Fruit fly (Drosophila melanogaster): ENCODE data around the gene Smg5.

Smg5 gene

dm6 chr2L:13928461-13928860 lies 24.0 kb upstream of the Smg5 start:
- TF ChIP-seq CG7045 (GFP tag; optimal IDR thresholded peaks at IDR 0.05) (no peak), Clk (GFP tag; optimal IDR thresholded peaks at IDR 0.05) (no peak), toe (GFP tag; optimal IDR thresholded peaks at IDR 0.05) (no peak), Crg-1 (GFP tag; optimal IDR thresholded peaks at IDR 0.05) (no peak), CG1620 (GFP tag; optimal IDR thresholded peaks at IDR 0.05) (no peak), Mnt (GFP tag; optimal IDR thresholded peaks at IDR 0.05) (no peak), CG14711 (tag; optimal IDR thresholded peaks at IDR 0.05) (no peak), CG7101 (tag; optimal IDR thresholded peaks at IDR 0.05) (no peak)

DNA sequence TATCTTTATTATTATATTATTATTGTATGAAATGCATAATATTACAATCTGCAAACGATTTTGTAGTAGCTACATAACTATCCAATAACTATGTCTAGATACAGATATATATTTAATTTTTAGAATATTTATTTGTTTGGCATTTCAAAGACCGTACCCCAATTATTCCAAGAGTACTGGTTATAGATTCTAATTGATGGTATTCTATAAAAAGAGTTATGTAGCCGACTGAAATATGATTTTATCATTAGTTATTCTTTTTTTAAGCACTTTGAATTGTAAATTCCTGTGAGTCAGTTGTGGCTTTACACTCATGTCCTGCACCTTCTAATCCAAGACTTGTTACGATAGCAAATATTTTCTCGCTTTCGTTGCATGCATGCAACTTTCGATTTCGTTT lies 21.2 kb upstream of the Smg5 start:
- no peak for TF ChIP-seq bab1 (GFP tag; optimal IDR thresholded peaks at IDR 0.05)
- TF ChIP-seq cic (GFP tag; optimal IDR thresholded peaks at IDR 0.05) = no peak
- no peak for TF ChIP-seq CG7101 (tag; optimal IDR thresholded peaks at IDR 0.05)
- TF ChIP-seq cnc (optimal IDR thresholded peaks at IDR 0.05) = no peak
- no peak for TF ChIP-seq CG1620 (GFP tag; optimal IDR thresholded peaks at IDR 0.05)
- TF ChIP-seq Clk (GFP tag; optimal IDR thresholded peaks at IDR 0.05) = no peak

- no peak for TF ChIP-seq CG11617 (GFP tag; optimal IDR thresholded peaks at IDR 0.05)
- TF ChIP-seq CG12768 (GFP tag; optimal IDR thresholded peaks at IDR 0.05) = no peak
- TF ChIP-seq CG5204 (GFP tag; optimal IDR thresholded peaks at IDR 0.05) = no peak
- no peak for TF ChIP-seq Mnt (GFP tag; optimal IDR thresholded peaks at IDR 0.05)
- no peak for TF ChIP-seq cic (GFP tag; optimal IDR thresholded peaks at IDR 0.05)
- TF ChIP-seq CG1620 (GFP tag; optimal IDR thresholded peaks at IDR 0.05) = no peak
- no peak for TF ChIP-seq cnc (optimal IDR thresholded peaks at IDR 0.05)
- TF ChIP-seq Hr96 (GFP tag; optimal IDR thresholded peaks at IDR 0.05) = no peak
- no peak for TF ChIP-seq Crg-1 (GFP tag; optimal IDR thresholded peaks at IDR 0.05)
- no peak for TF ChIP-seq tj (GFP tag; optimal IDR thresholded peaks at IDR 0.05)
- no peak for TF ChIP-seq ovo (GFP tag; optimal IDR thresholded peaks at IDR 0.05)
- TF ChIP-seq bab1 (GFP tag; optimal IDR thresholded peaks at IDR 0.05) = no peak
- no peak for TF ChIP-seq CG14711 (tag; optimal IDR thresholded peaks at IDR 0.05)
- TF ChIP-seq CG7101 (tag; optimal IDR thresholded peaks at IDR 0.05) = no peak
- no peak for TF ChIP-seq pad (GFP tag; optimal IDR thresholded peaks at IDR 0.05)
- no peak for TF ChIP-seq toe (GFP tag; optimal IDR thresholded peaks at IDR 0.05)
Observed at dm6 chr2L:13923984-13924383, 19.5 kb upstream of the Smg5 start.

DNA sequence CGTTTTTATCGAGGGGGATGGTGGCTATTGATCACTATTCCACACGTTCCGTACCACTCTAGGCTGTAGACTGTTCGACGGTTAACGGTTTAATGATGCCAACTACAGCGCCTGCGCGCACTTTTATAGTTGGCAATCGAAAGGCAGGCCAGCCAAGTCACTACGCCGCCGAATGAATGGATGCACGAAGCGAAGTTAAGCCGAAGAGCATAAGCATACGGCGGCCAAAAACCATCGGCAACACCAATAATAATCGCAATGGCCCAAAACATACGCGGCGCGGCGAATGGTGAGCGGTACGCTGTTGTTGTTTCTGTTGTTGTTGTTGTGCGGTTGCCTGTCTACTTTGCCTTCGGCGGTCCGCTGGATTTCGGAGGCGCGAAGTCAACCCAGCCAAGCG lies 19.0 kb upstream of the Smg5 start, which contains the start of gene Vajk1:
Vajk1 (minus strand) TSS at position 101 of the 400 bp plus-strand sequence.
- TF ChIP-seq cnc (optimal IDR thresholded peaks at IDR 0.05) (no peak), Crg-1 (GFP tag; optimal IDR thresholded peaks at IDR 0.05) (no peak), CG12768 (GFP tag; optimal IDR thresholded peaks at IDR 0.05) (no peak), CG1620 (GFP tag; optimal IDR thresholded peaks at IDR 0.05) (no peak), pad (GFP tag; optimal IDR thresholded peaks at IDR 0.05) (no peak), CG14711 (tag; optimal IDR thresholded peaks at IDR 0.05) (no peak), CG5204 (GFP tag; optimal IDR thresholded peaks at IDR 0.05) (no peak), kay (GFP tag; ENCODE audit: borderline replicate concordance) (no peak), Clk (GFP tag; optimal IDR thresholded peaks at IDR 0.05) (no peak), tj (GFP tag; optimal IDR thresholded peaks at IDR 0.05) (no peak), toe (GFP tag; optimal IDR thresholded peaks at IDR 0.05) (no peak), ovo (GFP tag; optimal IDR thresholded peaks at IDR 0.05) (no peak), bab1 (GFP tag; optimal IDR thresholded peaks at IDR 0.05) (no peak), CG33017 (tag; optimal IDR thresholded peaks at IDR 0.05) (no peak)

- TF ChIP-seq CG33017 (tag; optimal IDR thresholded peaks at IDR 0.05) (no peak), CG7101 (tag; optimal IDR thresholded peaks at IDR 0.05) (no peak), tj (GFP tag; optimal IDR thresholded peaks at IDR 0.05) (no peak), cic (GFP tag; optimal IDR thresholded peaks at IDR 0.05) (no peak), pad (GFP tag; optimal IDR thresholded peaks at IDR 0.05) (no peak), Mnt (GFP tag; optimal IDR thresholded peaks at IDR 0.05) (no peak), cnc (optimal IDR thresholded peaks at IDR 0.05) (no peak), bab1 (GFP tag; optimal IDR thresholded peaks at IDR 0.05) (no peak), CG1620 (GFP tag; optimal IDR thresholded peaks at IDR 0.05) (no peak), Clk (GFP tag; optimal IDR thresholded peaks at IDR 0.05) (no peak), ovo (GFP tag; optimal IDR thresholded peaks at IDR 0.05) (no peak), kay (GFP tag; ENCODE audit: borderline replicate concordance) (no peak)
Observed at dm6 chr2L:13914425-13914824, 10.0 kb upstream of the Smg5 start, which contains the start of gene Ance-3. Gene Ance-3, plus strand, starts transcription at chr2L:13914725.

DNA sequence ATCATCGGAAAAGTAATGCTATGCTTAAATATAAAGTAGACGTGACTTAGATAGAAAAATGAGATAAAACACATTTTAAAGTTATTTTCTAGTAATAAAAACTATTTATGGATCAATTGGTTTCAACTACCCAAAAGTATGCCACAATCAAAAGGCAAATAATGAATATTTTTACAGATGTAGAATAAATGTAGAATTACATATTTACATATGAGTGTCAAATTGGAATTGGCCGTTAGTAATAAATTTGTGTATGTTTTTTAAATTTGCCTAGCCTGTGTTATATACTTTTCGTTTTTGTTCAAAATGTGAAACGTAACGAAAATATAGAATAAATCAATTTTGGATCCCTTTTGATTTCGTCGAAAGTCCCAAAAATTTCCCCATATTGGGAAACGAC lies 7.3 kb upstream of the Smg5 start, which contains the start of gene Acyp:
Acyp (plus strand) TSS at position 301 of the 400 bp plus-strand sequence.
- TF ChIP-seq Crg-1 (GFP tag; optimal IDR thresholded peaks at IDR 0.05) = no peak
- TF ChIP-seq CG14711 (tag; optimal IDR thresholded peaks at IDR 0.05) = no peak
- no peak for TF ChIP-seq CG1620 (GFP tag; optimal IDR thresholded peaks at IDR 0.05)
- no peak for TF ChIP-seq kay (GFP tag; ENCODE audit: borderline replicate concordance)
- no peak for TF ChIP-seq Hr96 (GFP tag; optimal IDR thresholded peaks at IDR 0.05)
- TF ChIP-seq CG11617 (GFP tag; optimal IDR thresholded peaks at IDR 0.05) = no peak
- no peak for TF ChIP-seq ovo (GFP tag; optimal IDR thresholded peaks at IDR 0.05)
- no peak for TF ChIP-seq CG7101 (tag; optimal IDR thresholded peaks at IDR 0.05)
- TF ChIP-seq toe (GFP tag; optimal IDR thresholded peaks at IDR 0.05) = no peak
- no peak for TF ChIP-seq CG5204 (GFP tag; optimal IDR thresholded peaks at IDR 0.05)

DNA sequence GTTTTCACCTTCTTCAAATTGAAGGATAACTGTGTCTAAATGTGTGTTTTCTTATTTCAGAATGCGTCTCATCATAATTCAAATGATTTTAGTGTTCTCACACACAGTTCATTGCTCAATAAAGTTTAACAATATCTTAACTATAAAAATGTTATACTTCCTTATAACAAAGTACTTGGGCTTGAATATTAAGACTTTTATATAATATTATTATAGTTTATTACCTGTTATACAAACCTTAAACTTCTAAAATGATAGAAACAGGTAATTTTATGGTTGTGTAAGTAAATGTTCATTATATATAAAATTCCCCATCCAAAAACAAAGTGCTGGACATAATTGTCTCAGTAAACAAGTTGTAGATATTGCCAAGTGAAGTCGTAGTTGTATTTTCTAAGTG lies 4.6 kb upstream of the Smg5 start, which contains the start of gene Ance-2:
Ance-2 (plus strand) TSS at position 301 of the 400 bp plus-strand sequence.
- TF ChIP-seq Clk (GFP tag; optimal IDR thresholded peaks at IDR 0.05) = no peak
- TF ChIP-seq tj (GFP tag; optimal IDR thresholded peaks at IDR 0.05) = no peak
- no peak for TF ChIP-seq ovo (GFP tag; optimal IDR thresholded peaks at IDR 0.05)
- no peak for TF ChIP-seq cic (GFP tag; optimal IDR thresholded peaks at IDR 0.05)
- TF ChIP-seq kay (GFP tag; ENCODE audit: borderline replicate concordance) = no peak
- no peak for TF ChIP-seq CG11617 (GFP tag; optimal IDR thresholded peaks at IDR 0.05)
- no peak for TF ChIP-seq CG1620 (GFP tag; optimal IDR thresholded peaks at IDR 0.05)
- no peak for TF ChIP-seq CG5204 (GFP tag; optimal IDR thresholded peaks at IDR 0.05)
- TF ChIP-seq Mnt (GFP tag; optimal IDR thresholded peaks at IDR 0.05) = no peak
- TF ChIP-seq CG14711 (tag; optimal IDR thresholded peaks at IDR 0.05) = no peak
- no peak for TF ChIP-seq toe (GFP tag; optimal IDR thresholded peaks at IDR 0.05)
- TF ChIP-seq CG7045 (GFP tag; optimal IDR thresholded peaks at IDR 0.05) = no peak
- no peak for TF ChIP-seq CG7101 (tag; optimal IDR thresholded peaks at IDR 0.05)
- TF ChIP-seq CG33017 (tag; optimal IDR thresholded peaks at IDR 0.05) = no peak
- TF ChIP-seq cnc (optimal IDR thresholded peaks at IDR 0.05) = no peak
- no peak for TF ChIP-seq CG12768 (GFP tag; optimal IDR thresholded peaks at IDR 0.05)
- TF ChIP-seq bab1 (GFP tag; optimal IDR thresholded peaks at IDR 0.05) = no peak
